Worm (Caenorhabditis elegans): ENCODE data around the gene F33H12.1.
"Not testable (repeated sequence)": the region's sequence is repeated elsewhere in the genome, so short reads cannot be mapped to it uniquely, and the experiment has no call there.

DNA sequence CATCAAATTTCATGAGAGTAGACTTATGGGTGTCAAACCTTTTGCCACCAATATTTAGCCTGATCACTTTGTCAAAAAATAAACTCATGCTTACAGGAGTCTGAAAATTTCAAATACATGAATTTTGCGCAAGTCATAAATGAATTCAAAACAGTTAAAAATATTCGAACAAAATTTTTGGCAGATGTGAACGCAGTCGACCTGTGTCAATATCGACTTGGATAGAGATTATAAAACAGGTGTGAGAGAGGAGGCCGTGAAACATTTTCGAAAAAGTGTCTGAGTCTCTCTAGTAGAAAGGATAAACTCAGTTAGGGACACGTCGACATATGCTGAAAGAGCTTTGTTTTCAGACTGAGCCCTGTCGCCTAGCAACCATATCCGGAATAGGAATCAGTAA lies 46.5 kb downstream of the F33H12.1 start, which contains the start of gene F22E5.12:
- TF ChIP-seq unc-62 (GFP tag; optimal IDR thresholded peaks at IDR 0.05); snpc-4 (tag; optimal IDR thresholded peaks at IDR 0.05); fos-1 (tag; optimal IDR thresholded peaks at IDR 0.05); nhr-237 (tag; optimal IDR thresholded peaks at IDR 0.05); elt-3 (tag; optimal IDR thresholded peaks at IDR 0.05); dmd-4 (tag; optimal IDR thresholded peaks at IDR 0.05); R02D3.7 (tag; optimal IDR thresholded peaks at IDR 0.05); egl-27 (tag; optimal IDR thresholded peaks at IDR 0.05): not testable (repeated sequence)

Data from whole organism, L2 larva.